Worm (Caenorhabditis elegans) whole organism, mixed stage, embryonic: ENCODE results near the gene F54D11.4.

Source experiments
- blmp-1 ChIP-seq: fragments of 150-350 bp; optimal IDR thresholded peaks from 2 replicates; lab custom pipeline; 2014; ENCODE audit warnings: missing biosample characterization, missing genetic modification characterization
- ces-1 ChIP-seq: fragments of 150-350 bp; optimal IDR thresholded peaks from 2 replicates; lab custom pipeline; 2014; ENCODE audit warnings: missing biosample characterization, missing genetic modification reagents, missing genetic modification characterization
- hlh-1 ChIP-seq: fragments of 150-350 bp; optimal IDR thresholded peaks from 2 replicates; lab custom pipeline; 2014; ENCODE audit warnings: missing biosample characterization, missing genetic modification reagents, missing genetic modification characterization
- lin-13 ChIP-seq: fragments of 150-350 bp; optimal IDR thresholded peaks from 2 replicates; lab custom pipeline; 2014; ENCODE audit warnings: missing biosample characterization, missing genetic modification characterization
- lsy-2 ChIP-seq: fragments of 150-350 bp; optimal IDR thresholded peaks from 2 replicates; lab custom pipeline; 2014; ENCODE audit warnings: missing biosample characterization, missing genetic modification characterization
- mep-1 ChIP-seq: fragments of 150-350 bp; optimal IDR thresholded peaks from 2 replicates; lab custom pipeline; 2017; ENCODE audit warnings: missing biosample characterization, missing genetic modification reagents, missing genetic modification characterization, inconsistent platforms
- nhr-28 ChIP-seq: fragments of 150-350 bp; optimal IDR thresholded peaks from 2 replicates; lab custom pipeline; 2014; ENCODE audit warnings: missing biosample characterization, missing genetic modification characterization
- nhr-76 ChIP-seq: sonication (generic microtip); optimal IDR thresholded peaks from 2 replicates; lab custom pipeline; 2017; ENCODE audit warnings: missing biosample characterization, missing genetic modification characterization
- snpc-4 ChIP-seq: fragments of 150-350 bp; optimal IDR thresholded peaks from 2 replicates; lab custom pipeline; 2014; ENCODE audit warnings: missing biosample characterization, missing genetic modification characterization
- unc-39 ChIP-seq: fragments of 150-350 bp; optimal IDR thresholded peaks from 2 replicates; lab custom pipeline; 2014; ENCODE audit warnings: missing biosample characterization, missing genetic modification characterization
- unc-62 ChIP-seq: fragments of 150-350 bp; optimal IDR thresholded peaks from 2 replicates; lab custom pipeline; 2014; ENCODE audit warnings: missing biosample characterization, missing genetic modification reagents, missing genetic modification characterization
- zip-8 ChIP-seq: fragments of 150-350 bp; optimal IDR thresholded peaks from 2 replicates; lab custom pipeline; 2014; ENCODE audit warnings: missing biosample characterization, missing genetic modification characterization
- ztf-11 ChIP-seq: fragments of 150-350 bp; optimal IDR thresholded peaks from 2 replicates; lab custom pipeline; 2014; ENCODE audit warnings: missing biosample characterization, missing genetic modification characterization

- TF ChIP-seq lsy-2 (no peak), unc-62 (GFP tag; lab: Kevin White, UChicago) (no peak), nhr-76 (tag; lab: Kevin White, UChicago) (no peak), unc-39 (tag; lab: Kevin White, UChicago) (no peak), lin-13 (tag; lab: Kevin White, UChicago) (no peak), hlh-1 (tag; lab: Kevin White, UChicago) (no peak), snpc-4 (tag; lab: Kevin White, UChicago) (no peak), blmp-1 (tag; lab: Kevin White, UChicago) (no peak), ztf-11 (tag; lab: Kevin White, UChicago) (no peak), nhr-28 (tag; lab: Kevin White, UChicago) (no peak), zip-8 (tag; lab: Kevin White, UChicago) (no peak), ces-1 (GFP tag; lab: Kevin White, UChicago) (no peak), mep-1 (tag; lab: Kevin White, UChicago) (no peak)
Measured at ce11 chrV:4662400-4662799, 46.4 kb downstream of the F54D11.4 start, which contains the start of gene srx-74.
